Worm (Caenorhabditis elegans) whole organism, L3 larva: Measurements from ENCODE around the gene H40L08.9.

Experiments
- R02D3.7 ChIP-seq: fragments of 150-350 bp; optimal IDR thresholded peaks from 2 replicates; lab custom pipeline; 2014; ENCODE audit warnings: missing biosample characterization, missing genetic modification characterization
- aly-2 ChIP-seq: fragments of 150-350 bp; optimal IDR thresholded peaks from 2 replicates; lab custom pipeline; 2014; ENCODE audit warnings: missing biosample characterization, missing genetic modification characterization
- ama-1 ChIP-seq: fragments of 150-350 bp; optimal IDR thresholded peaks from 2 replicates; lab custom pipeline; 2018
- ceh-28 ChIP-seq: fragments of 150-350 bp; optimal IDR thresholded peaks from 2 replicates; lab custom pipeline; 2014; ENCODE audit warnings: missing biosample characterization, missing genetic modification reagents, missing genetic modification characterization
- ceh-9 ChIP-seq: sonication (generic microtip); optimal IDR thresholded peaks from 2 replicates; lab custom pipeline; 2018; ENCODE audit warnings: missing biosample characterization, missing genetic modification characterization
- daf-12 ChIP-seq: fragments of 150-350 bp; optimal IDR thresholded peaks from 2 replicates; lab custom pipeline; 2014; ENCODE audit warnings: missing biosample characterization, missing genetic modification reagents, missing genetic modification characterization
- egl-27 ChIP-seq: sonication (generic microtip); optimal IDR thresholded peaks from 4 replicates; lab custom pipeline; 2017; ENCODE audit warnings: missing biosample characterization, missing genetic modification reagents, missing genetic modification characterization
- elt-2 ChIP-seq: sonication (generic microtip); optimal IDR thresholded peaks from 2 replicates; lab custom pipeline; 2016; ENCODE audit warnings: missing genetic modification reagents, mild to moderate bottlenecking, missing genetic modification characterization, missing compliant biosample characterization
- elt-3 ChIP-seq, 3 experiments: fragments of 150-350 bp in 1 of 3; sonication (generic microtip) in 2 of 3; optimal IDR thresholded peaks; 2 replicates in 2 of 3; 4 replicates in 1 of 3; lab custom pipeline; 2014 to 2017; ENCODE audit warnings: missing biosample characterization in 3 of 3, missing genetic modification characterization in 3 of 3
- hmg-11 ChIP-seq: sonication (generic microtip); optimal IDR thresholded peaks from 2 replicates; lab custom pipeline; 2016; ENCODE audit warnings: missing genetic modification characterization, missing compliant biosample characterization
- jun-1 ChIP-seq: fragments of 150-350 bp; optimal IDR thresholded peaks from 2 replicates; lab custom pipeline; 2014; ENCODE audit warnings: missing biosample characterization, missing genetic modification reagents, missing genetic modification characterization
- lin-15B ChIP-seq: fragments of 150-350 bp; optimal IDR thresholded peaks from 2 replicates; lab custom pipeline; 2014; ENCODE audit warnings: missing biosample characterization, missing genetic modification characterization
- lin-39 ChIP-seq: fragments of 150-350 bp; optimal IDR thresholded peaks from 2 replicates; lab custom pipeline; 2018; ENCODE audit warnings: missing biosample characterization, missing genetic modification reagents, missing genetic modification characterization
- lsy-12 ChIP-seq: sonication (generic microtip); optimal IDR thresholded peaks from 2 replicates; lab custom pipeline; 2016; ENCODE audit warnings: mild to moderate bottlenecking, missing genetic modification characterization, missing compliant biosample characterization
- mdl-1 ChIP-seq: fragments of 150-350 bp; optimal IDR thresholded peaks from 2 replicates; lab custom pipeline; 2014; ENCODE audit warnings: missing biosample characterization, missing genetic modification characterization
- mml-1 ChIP-seq: fragments of 150-350 bp; sonication (generic microtip); optimal IDR thresholded peaks from 3 replicates; lab custom pipeline; 2014; ENCODE audit warnings: missing biosample characterization, missing genetic modification characterization
- nfya-1 ChIP-seq: sonication (generic microtip); optimal IDR thresholded peaks from 2 replicates; lab custom pipeline; 2017; ENCODE audit warnings: missing genetic modification characterization, mild to moderate bottlenecking, missing compliant biosample characterization, antibody characterized with exemption, moderate library complexity; ENCODE audit not compliant: insufficient read depth
- nhr-12 ChIP-seq: fragments of 150-350 bp; optimal IDR thresholded peaks from 2 replicates; lab custom pipeline; 2014; ENCODE audit warnings: missing biosample characterization, missing genetic modification characterization
- nhr-237 ChIP-seq: fragments of 150-350 bp; optimal IDR thresholded peaks from 2 replicates; lab custom pipeline; 2014; ENCODE audit warnings: missing biosample characterization, missing genetic modification characterization
- nhr-43 ChIP-seq: sonication (generic microtip); optimal IDR thresholded peaks from 2 replicates; lab custom pipeline; 2016; ENCODE audit warnings: mild to moderate bottlenecking, missing genetic modification characterization, missing compliant biosample characterization; ENCODE audit not compliant: poor library complexity, severe bottlenecking
- nhr-76 ChIP-seq: fragments of 150-350 bp; sonication (generic microtip); optimal IDR thresholded peaks from 5 replicates; lab custom pipeline; 2014; ENCODE audit warnings: missing biosample characterization, missing genetic modification characterization
- sea-2 ChIP-seq: fragments of 150-350 bp; sonication (generic microtip); optimal IDR thresholded peaks from 4 replicates; lab custom pipeline; 2014; ENCODE audit warnings: missing biosample characterization, missing genetic modification reagents, missing genetic modification characterization
- skn-1 ChIP-seq: fragments of 150-350 bp; optimal IDR thresholded peaks from 2 replicates; lab custom pipeline; 2014; ENCODE audit warnings: missing biosample characterization, missing genetic modification characterization
- snpc-4 ChIP-seq: fragments of 150-350 bp; optimal IDR thresholded peaks from 2 replicates; lab custom pipeline; 2014; ENCODE audit warnings: missing biosample characterization, missing genetic modification characterization
- tbx-2 ChIP-seq: sonication (generic microtip); optimal IDR thresholded peaks from 2 replicates; lab custom pipeline; 2016; ENCODE audit warnings: mild to moderate bottlenecking, missing genetic modification characterization, missing compliant biosample characterization
- unc-39 ChIP-seq: sonication (generic microtip); optimal IDR thresholded peaks from 4 replicates; lab custom pipeline; 2017; ENCODE audit warnings: missing biosample characterization, missing genetic modification characterization
- unc-62 ChIP-seq: fragments of 150-350 bp; sonication (generic microtip); optimal IDR thresholded peaks from 4 replicates; lab custom pipeline; 2014; ENCODE audit warnings: missing biosample characterization, missing genetic modification reagents, missing genetic modification characterization
- zag-1 ChIP-seq: fragments of 150-350 bp; optimal IDR thresholded peaks from 2 replicates; lab custom pipeline; 2014; ENCODE audit warnings: missing biosample characterization, missing genetic modification characterization
- ztf-11 ChIP-seq: fragments of 150-350 bp; optimal IDR thresholded peaks from 2 replicates; lab custom pipeline; 2014; ENCODE audit warnings: missing biosample characterization, missing genetic modification characterization
- ztf-4 ChIP-seq: fragments of 150-350 bp; optimal IDR thresholded peaks from 2 replicates; lab custom pipeline; 2014; ENCODE audit warnings: missing biosample characterization, missing genetic modification characterization

Gene H40L08.9

DNA sequence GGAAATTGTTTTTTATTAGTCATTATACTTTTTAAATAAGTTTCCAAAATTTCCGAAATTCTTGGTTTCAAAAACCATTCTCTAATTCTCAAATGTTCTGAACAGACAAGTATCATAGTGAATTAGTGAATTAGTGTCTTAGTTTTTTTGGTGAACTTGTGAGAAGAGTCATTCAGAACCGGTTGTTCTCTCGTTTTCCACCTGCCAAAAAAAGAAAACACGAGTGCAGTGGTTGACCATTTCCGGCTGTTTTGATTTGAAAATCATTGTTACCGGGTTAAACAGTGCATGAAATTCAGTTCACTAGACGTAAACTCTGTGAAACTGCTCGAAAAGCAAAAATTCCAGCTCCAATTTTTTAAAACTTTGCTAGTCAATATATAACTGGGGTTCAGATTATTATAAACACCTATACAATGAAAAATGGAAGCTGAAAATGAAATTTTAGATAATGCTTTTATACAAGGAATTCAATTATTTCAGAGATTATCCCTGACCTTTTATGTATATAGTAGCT is 36.5 kb downstream of the H40L08.9 start:
- no peak for TF ChIP-seq lsy-12 (tag; lab: Kevin White, UChicago)
- no peak for TF ChIP-seq tbx-2 (tag; lab: Kevin White, UChicago)
- no peak for TF ChIP-seq nhr-12 (tag; lab: Kevin White, UChicago)
- TF ChIP-seq lin-15B (tag; lab: Kevin White, UChicago), result no peak
- no peak for TF ChIP-seq mml-1
- no peak for TF ChIP-seq hmg-11 (tag; lab: Kevin White, UChicago)
- no peak for TF ChIP-seq mdl-1 (tag; lab: Kevin White, UChicago)
- no peak for TF ChIP-seq unc-39
- TF ChIP-seq unc-62 (GFP tag; lab: Kevin White, UChicago), result no peak
- no peak for TF ChIP-seq snpc-4 (tag; lab: Kevin White, UChicago)
- no peak for TF ChIP-seq egl-27 (tag; lab: Kevin White, UChicago)

DNA sequence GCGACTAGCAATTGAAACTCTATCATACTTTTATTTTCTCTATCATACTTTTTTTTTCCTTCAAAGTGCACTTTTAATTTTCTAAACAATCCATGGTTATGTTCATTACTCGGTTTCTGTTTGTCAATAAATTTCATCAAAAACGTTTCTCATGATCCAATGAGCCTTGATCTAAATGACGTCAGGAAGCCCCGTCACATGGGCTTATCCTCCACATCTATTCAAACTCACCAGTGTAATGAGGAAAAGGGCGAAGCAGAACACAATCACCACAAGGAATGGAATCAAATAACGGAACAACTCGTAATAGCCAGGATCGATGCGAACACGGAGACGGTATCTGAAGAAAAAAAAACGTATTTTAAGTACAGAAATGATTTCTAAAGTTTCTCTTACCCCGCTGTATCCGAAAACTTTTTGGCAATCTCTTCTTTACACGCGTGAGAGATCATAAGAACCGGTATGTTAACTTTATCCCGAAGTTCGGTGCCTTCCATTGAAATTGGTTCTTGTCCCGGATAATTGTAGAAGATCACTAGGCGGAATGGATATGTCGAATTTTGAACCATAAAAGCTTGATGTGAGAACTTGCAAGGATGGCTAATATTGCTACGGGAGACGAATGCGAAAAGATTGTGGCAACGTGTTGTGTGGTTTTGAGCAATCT is 37.1 kb downstream of the H40L08.9 start:
- TF ChIP-seq lsy-12 (tag; lab: Kevin White, UChicago) (no peak), tbx-2 (tag; lab: Kevin White, UChicago) (no peak), ama-1 (lab: Kevin White, UChicago) (peak; percentile 62)

- TF ChIP-seq hmg-11 (tag; lab: Kevin White, UChicago), result no peak
- TF ChIP-seq ama-1 (lab: Kevin White, UChicago), result peak; percentile 18
- peak; percentile 13 for TF ChIP-seq nhr-43 (tag; lab: Kevin White, UChicago)
- TF ChIP-seq zag-1 (tag; lab: Kevin White, UChicago), result no peak
These were observed 40.0 kb downstream of the H40L08.9 start for ce11 chrX:15036287-15036686.

- TF ChIP-seq R02D3.7 (tag; lab: Kevin White, UChicago) (no peak), nhr-76 (tag; lab: Kevin White, UChicago) (no peak), nhr-237 (tag; lab: Kevin White, UChicago) (no peak), nfya-1 (tag; lab: Kevin White, UChicago) (no peak), jun-1 (no peak), ceh-28 (no peak), zag-1 (tag; lab: Kevin White, UChicago) (no peak), nhr-43 (tag; lab: Kevin White, UChicago) (no peak), unc-39 (no peak), ztf-11 (tag; lab: Kevin White, UChicago) (no peak), ceh-9 (tag; lab: Kevin White, UChicago) (no peak), sea-2 (GFP tag; lab: Kevin White, UChicago) (no peak)
These were observed 40.5 kb downstream of the H40L08.9 start for ce11 chrX:15035748-15036147.

DNA sequence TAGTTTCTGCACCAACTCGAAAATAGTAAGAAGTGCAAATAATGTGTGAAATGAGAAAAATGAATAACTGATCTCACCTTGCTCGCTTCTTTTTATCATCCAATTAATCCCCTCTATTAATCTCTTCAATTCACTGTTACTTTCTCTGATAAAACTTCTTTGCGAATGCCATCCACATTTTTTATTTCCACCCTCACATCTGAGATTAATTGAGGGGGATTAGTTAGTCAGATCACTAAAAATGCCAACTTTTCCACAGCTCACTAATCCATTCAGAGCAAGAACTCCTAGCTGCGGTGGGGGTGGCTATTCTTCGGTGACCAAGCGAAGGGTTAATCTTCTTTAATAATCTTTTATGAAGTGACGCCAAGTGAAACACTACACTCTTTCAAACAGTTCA is 41.5 kb downstream of the H40L08.9 start, which contains the start of gene dsc-1:
Gene dsc-1, minus strand, starts transcription at position 46 of the 400 bp plus-strand sequence.
- TF ChIP-seq aly-2 (tag; lab: Kevin White, UChicago) (no peak), daf-12 (tag; lab: Kevin White, UChicago) (no peak)

ce11 chrX:15027997-15028396 is 48.3 kb downstream of the H40L08.9 start:
- TF ChIP-seq elt-3 (tag; optimal IDR thresholded peaks at IDR 0.05; lab: Kevin White, UChicago) (no peak), lin-39 (tag; lab: Kevin White, UChicago) (no peak), ztf-4 (tag; lab: Kevin White, UChicago) (no peak), nfya-1 (tag; lab: Kevin White, UChicago) (no peak), mdl-1 (tag; lab: Kevin White, UChicago) (no peak), skn-1 (no peak), elt-2 (tag; lab: Kevin White, UChicago) (no peak), ztf-11 (tag; lab: Kevin White, UChicago) (no peak), zag-1 (tag; lab: Kevin White, UChicago) (no peak), tbx-2 (tag; lab: Kevin White, UChicago) (no peak)
